Fruit fly (Drosophila melanogaster) whole organism, prepupa: ENCODE measurements around the gene Vps53.

Experiments
- Blimp-1 ChIP-seq: fragments of 200-800 bp; sonication (Bioruptor generic); optimal IDR thresholded peaks from 3 replicates; lab custom pipeline; 2017; ENCODE audit warnings: missing biosample characterization, missing genetic modification characterization, mild to moderate bottlenecking, moderate library complexity, missing genetic modification reagents
- CG10631 ChIP-seq: fragments of 200-800 bp; sonication (Bioruptor generic); optimal IDR thresholded peaks from 2 replicates; lab custom pipeline; 2016; ENCODE audit warnings: missing biosample characterization, missing genetic modification characterization
- CG11294 ChIP-seq: fragments of 200-800 bp; sonication (Bioruptor generic); IDR thresholded peaks from 2 replicates; pipeline ENCODE4 v1.3.6; 2022; ENCODE audit warnings: missing biosample characterization, missing genetic modification characterization
- CG1621 ChIP-seq: fragments of 200-800 bp; sonication (Bioruptor generic); optimal IDR thresholded peaks from 3 replicates; lab custom pipeline; 2018; ENCODE audit warnings: missing biosample characterization, mild to moderate bottlenecking, missing genetic modification characterization
- CG16779 ChIP-seq: fragments of 200-800 bp; sonication (Bioruptor generic); optimal IDR thresholded peaks from 3 replicates; lab custom pipeline; 2017; ENCODE audit warnings: missing biosample characterization, mild to moderate bottlenecking, missing genetic modification characterization
- CG3032 ChIP-seq: fragments of 200-800 bp; optimal IDR thresholded peaks from 2 replicates; lab custom pipeline; 2019; ENCODE audit warnings: missing biosample characterization, mild to moderate bottlenecking, missing genetic modification characterization, moderate library complexity
- CG31627 ChIP-seq: fragments of 200-800 bp; sonication (Bioruptor generic); optimal IDR thresholded peaks from 3 replicates; lab custom pipeline; 2016; ENCODE audit warnings: missing biosample characterization, missing genetic modification characterization
- CG32006 ChIP-seq: fragments of 200-800 bp; sonication (Bioruptor generic); optimal IDR thresholded peaks from 3 replicates; lab custom pipeline; 2017; ENCODE audit warnings: missing biosample characterization, mild to moderate bottlenecking, missing genetic modification characterization
- CG34406 ChIP-seq: fragments of 200-800 bp; sonication (Bioruptor generic); optimal IDR thresholded peaks from 3 replicates; lab custom pipeline; 2016; ENCODE audit warnings: missing biosample characterization, missing genetic modification characterization
- CG3919 ChIP-seq: fragments of 200-800 bp; sonication (Bioruptor generic); optimal IDR thresholded peaks from 3 replicates; lab custom pipeline; 2016; ENCODE audit warnings: missing biosample characterization, missing genetic modification characterization
- CG4318 ChIP-seq: fragments of 200-800 bp; sonication (Bioruptor generic); optimal IDR thresholded peaks from 3 replicates; lab custom pipeline; 2017; ENCODE audit warnings: missing biosample characterization, mild to moderate bottlenecking, missing genetic modification characterization
- CG6163 ChIP-seq: fragments of 200-800 bp; sonication (Bioruptor generic); IDR thresholded peaks from 3 replicates; pipeline ENCODE4 v1.3.6; 2022; ENCODE audit warnings: missing biosample characterization, missing genetic modification characterization
- CG6792 ChIP-seq: fragments of 200-800 bp; sonication (Bioruptor generic); optimal IDR thresholded peaks from 3 replicates; lab custom pipeline; 2016; ENCODE audit warnings: missing biosample characterization, missing genetic modification characterization
- CG6808 ChIP-seq: fragments of 200-800 bp; sonication (Bioruptor generic); optimal IDR thresholded peaks from 3 replicates; lab custom pipeline; 2017; ENCODE audit warnings: missing biosample characterization, missing genetic modification characterization, mild to moderate bottlenecking, moderate library complexity, missing genetic modification reagents
- CG6854 ChIP-seq: fragments of 200-800 bp; sonication (Bioruptor generic); optimal IDR thresholded peaks from 2 replicates; lab custom pipeline; 2017; ENCODE audit warnings: missing biosample characterization, mild to moderate bottlenecking, missing genetic modification characterization
- CG7368 ChIP-seq: fragments of 200-800 bp; sonication (Bioruptor generic); optimal IDR thresholded peaks from 3 replicates; lab custom pipeline; 2016; ENCODE audit warnings: missing biosample characterization, missing genetic modification characterization
- CG8119 ChIP-seq: fragments of 200-800 bp; sonication (Bioruptor generic); IDR thresholded peaks from 3 replicates; pipeline ENCODE4 v1.3.6; 2022; ENCODE audit warnings: missing biosample characterization, missing genetic modification characterization
- CG8319 ChIP-seq: fragments of 200-800 bp; sonication (Bioruptor generic); optimal IDR thresholded peaks from 3 replicates; lab custom pipeline; 2016; ENCODE audit warnings: missing biosample characterization, missing genetic modification characterization
- CG8632 ChIP-seq: fragments of 200-800 bp; sonication (Bioruptor generic); optimal IDR thresholded peaks from 3 replicates; lab custom pipeline; 2016; ENCODE audit warnings: missing biosample characterization, missing genetic modification characterization
- CG9139 ChIP-seq: fragments of 200-800 bp; sonication (Bioruptor generic); optimal IDR thresholded peaks from 3 replicates; lab custom pipeline; 2017; ENCODE audit warnings: missing biosample characterization, mild to moderate bottlenecking, missing genetic modification characterization
- Eip78C ChIP-seq: fragments of 200-800 bp; sonication (Bioruptor generic); peaks from one replicate; lab custom pipeline; 2016; ENCODE audit warnings: missing biosample characterization, missing genetic modification characterization
- Eip93F ChIP-seq: fragments of 200-800 bp; sonication (Bioruptor generic); optimal IDR thresholded peaks from 2 replicates; lab custom pipeline; 2016; ENCODE audit warnings: missing biosample characterization, mild to moderate bottlenecking, missing genetic modification characterization
- Ets21C ChIP-seq: fragments of 200-800 bp; sonication (Bioruptor generic); optimal IDR thresholded peaks from 3 replicates; lab custom pipeline; 2016; ENCODE audit warnings: missing biosample characterization, missing genetic modification characterization
- Gug ChIP-seq: fragments of 200-800 bp; sonication (Bioruptor generic); IDR thresholded peaks from 2 replicates; pipeline ENCODE4 v1.3.6; 2022; ENCODE audit warnings: missing biosample characterization, missing genetic modification characterization
- Hr4 ChIP-seq: fragments of 200-800 bp; sonication (Bioruptor generic); optimal IDR thresholded peaks from 3 replicates; lab custom pipeline; 2016; ENCODE audit warnings: missing biosample characterization, missing genetic modification characterization
- Lpt ChIP-seq: fragments of 200-800 bp; sonication (Bioruptor generic); optimal IDR thresholded peaks from 3 replicates; lab custom pipeline; 2016; ENCODE audit warnings: missing biosample characterization, missing genetic modification characterization
- Met ChIP-seq: fragments of 200-800 bp; sonication (Bioruptor generic); optimal IDR thresholded peaks from 3 replicates; lab custom pipeline; 2016; ENCODE audit warnings: missing biosample characterization, missing genetic modification characterization
- OdsH ChIP-seq: fragments of 200-800 bp; sonication (Bioruptor generic); optimal IDR thresholded peaks from 3 replicates; lab custom pipeline; 2016; ENCODE audit warnings: missing biosample characterization, missing genetic modification characterization
- Sox102F ChIP-seq: fragments of 200-800 bp; sonication (Bioruptor generic); optimal IDR thresholded peaks from 2 replicates; lab custom pipeline; 2016; ENCODE audit warnings: missing biosample characterization, mild to moderate bottlenecking, missing genetic modification characterization
- Sox14 ChIP-seq: fragments of 200-800 bp; sonication (Bioruptor generic); optimal IDR thresholded peaks from 3 replicates; lab custom pipeline; 2016; ENCODE audit warnings: missing biosample characterization, missing genetic modification characterization
- Sox15 ChIP-seq: fragments of 200-800 bp; sonication (Bioruptor generic); optimal IDR thresholded peaks from 3 replicates; lab custom pipeline; 2016; ENCODE audit warnings: missing biosample characterization, missing genetic modification characterization
- achi ChIP-seq: fragments of 200-800 bp; sonication (Bioruptor generic); optimal IDR thresholded peaks from 3 replicates; lab custom pipeline; 2016; ENCODE audit warnings: missing biosample characterization, missing genetic modification characterization
- acj6 ChIP-seq: fragments of 200-800 bp; sonication (Bioruptor generic); optimal IDR thresholded peaks from 3 replicates; lab custom pipeline; 2016; ENCODE audit warnings: missing biosample characterization, missing genetic modification characterization
- dsx ChIP-seq: fragments of 200-800 bp; optimal IDR thresholded peaks from 3 replicates; lab custom pipeline; 2019; ENCODE audit warnings: missing biosample characterization, mild to moderate bottlenecking, missing genetic modification characterization, moderate library complexity; ENCODE audit not compliant: poor library complexity, severe bottlenecking
- eg ChIP-seq: fragments of 200-800 bp; sonication (Bioruptor generic); IDR thresholded peaks from 3 replicates; pipeline ENCODE4 v1.3.6; 2022; ENCODE audit warnings: missing biosample characterization, missing genetic modification characterization
- esn ChIP-seq: fragments of 200-800 bp; sonication (Bioruptor generic); optimal IDR thresholded peaks from 2 replicates; lab custom pipeline; 2016; ENCODE audit warnings: missing biosample characterization, mild to moderate bottlenecking, missing genetic modification characterization, moderate library complexity
- fd85E ChIP-seq: fragments of 200-800 bp; sonication (Bioruptor generic); optimal IDR thresholded peaks from 3 replicates; lab custom pipeline; 2016; ENCODE audit warnings: missing biosample characterization, missing genetic modification characterization
- fkh ChIP-seq: fragments of 200-800 bp; sonication (Bioruptor generic); optimal IDR thresholded peaks from 3 replicates; lab custom pipeline; 2017; ENCODE audit warnings: missing biosample characterization, mild to moderate bottlenecking, missing genetic modification characterization, moderate library complexity
- net ChIP-seq: fragments of 200-800 bp; sonication (Bioruptor generic); optimal IDR thresholded peaks from 3 replicates; lab custom pipeline; 2016; ENCODE audit warnings: missing biosample characterization, missing genetic modification characterization
- pdm3 ChIP-seq: fragments of 200-800 bp; sonication (Bioruptor generic); optimal IDR thresholded peaks from 3 replicates; lab custom pipeline; 2016; ENCODE audit warnings: missing biosample characterization, missing genetic modification characterization
- salr ChIP-seq, 2 experiments: fragments of 200-800 bp; sonication (Bioruptor generic); optimal IDR thresholded peaks; 3 replicates each; lab custom pipeline; 2016 to 2018; ENCODE audit warnings: missing biosample characterization in 2 of 2, missing genetic modification characterization in 2 of 2, mild to moderate bottlenecking in 1 of 2
- spab ChIP-seq: fragments of 200-800 bp; sonication (Bioruptor generic); optimal IDR thresholded peaks from 2 replicates; lab custom pipeline; 2017; ENCODE audit warnings: missing biosample characterization, mild to moderate bottlenecking, missing genetic modification characterization, missing genetic modification reagents
- ss ChIP-seq, 2 experiments: fragments of 200-800 bp; sonication (Bioruptor generic); optimal IDR thresholded peaks; 2 replicates in 1 of 2; 3 replicates in 1 of 2; lab custom pipeline; 2017 to 2018; ENCODE audit warnings: mild to moderate bottlenecking in 2 of 2, missing biosample characterization in 2 of 2, missing genetic modification characterization in 2 of 2, moderate library complexity in 1 of 2
- svp ChIP-seq: fragments of 200-800 bp; sonication (Bioruptor generic); peaks from one replicate; lab custom pipeline; 2016; ENCODE audit warnings: missing biosample characterization, missing genetic modification characterization
- topi ChIP-seq: fragments of 200-800 bp; sonication (Bioruptor generic); optimal IDR thresholded peaks from 3 replicates; lab custom pipeline; 2016; ENCODE audit warnings: missing biosample characterization, missing genetic modification characterization
- vri ChIP-seq: fragments of 200-800 bp; sonication (Bioruptor generic); optimal IDR thresholded peaks from 3 replicates; lab custom pipeline; 2016; ENCODE audit warnings: missing biosample characterization, mild to moderate bottlenecking, missing genetic modification characterization

Vps53 gene

dm6 chr2L:4333758-4334114 is 52.1 kb downstream of the Vps53 start, which contains the start of gene Atet:
Gene Atet, plus strand, starts transcription at chr2L:4333913.
- no peak for TF ChIP-seq ss (GFP tag; optimal IDR thresholded peaks at IDR 0.05; lab: Kevin White, UChicago)
- TF ChIP-seq CG1621 (tag; lab: Kevin White, UChicago), result peak; percentile 30
- TF ChIP-seq vri (GFP tag; lab: Kevin White, UChicago), result peak; percentile 25
- peak; percentile 44 for TF ChIP-seq Lpt (GFP tag; lab: Kevin White, UChicago)
- peak; percentile 31 for TF ChIP-seq net (GFP tag; lab: Kevin White, UChicago)
- TF ChIP-seq Gug, result 0 out of 2 replicates have a peak, but pooled peaks have one; percentile 3
- TF ChIP-seq CG6163 (GFP tag; lab: Robert Waterston, UW), result no peak; the same call in 2 of the 3 replicates
- TF ChIP-seq dsx (GFP tag; lab: Kevin White, UChicago), result peak; percentile 8
- TF ChIP-seq CG6854 (GFP tag; lab: Kevin White, UChicago), result peak; percentile 52

- TF ChIP-seq esn (peak; percentile 84), achi (peak; percentile 92), CG4318 (peak; percentile 91), spab (peak; percentile 91), CG34406 (peak; percentile 88), CG6163 (GFP tag; lab: Robert Waterston, UW) (peak; percentile 95), CG8632 (GFP tag; lab: Kevin White, UChicago) (peak; percentile 86), Sox14 (GFP tag; lab: Kevin White, UChicago) (peak; percentile 96), fd85E (GFP tag; lab: Kevin White, UChicago) (peak; percentile 70), salr (GFP tag; optimal IDR thresholded peaks at IDR 0.05; lab: Kevin White, UChicago) (peak; percentile 83 to 93), CG31627 (GFP tag; lab: Kevin White, UChicago) (peak; percentile 90), CG8319 (GFP tag; lab: Kevin White, UChicago) (peak; percentile 89), CG6792 (GFP tag; lab: Kevin White, UChicago) (peak; percentile 86), CG6854 (GFP tag; lab: Kevin White, UChicago) (peak; percentile 61), svp (GFP tag; lab: Kevin White, UChicago) (peak; percentile 92), CG16779 (tag; lab: Kevin White, UChicago) (peak; percentile 92), Met (peak; percentile 86), CG7368 (GFP tag; lab: Kevin White, UChicago) (peak; percentile 88), Eip78C (GFP tag; lab: Kevin White, UChicago) (peak; percentile 98), CG32006 (GFP tag; lab: Kevin White, UChicago) (peak; percentile 97), CG9139 (GFP tag; lab: Kevin White, UChicago) (peak; percentile 90), ss (GFP tag; optimal IDR thresholded peaks at IDR 0.05; lab: Kevin White, UChicago) (peak; percentile 92 to 93), fkh (GFP tag; lab: Kevin White, UChicago) (peak; percentile 77), topi (peak; percentile 92), Eip93F (GFP tag; lab: Kevin White, UChicago) (peak; percentile 82), OdsH (GFP tag; lab: Kevin White, UChicago) (peak; percentile 90), acj6 (GFP tag; lab: Kevin White, UChicago) (peak; percentile 93), Hr4 (GFP tag; lab: Kevin White, UChicago) (peak; percentile 96), CG10631 (GFP tag; lab: Kevin White, UChicago) (peak; percentile 85), CG3032 (peak; percentile 81), Sox102F (peak; percentile 85), eg (GFP tag; lab: Robert Waterston, UW) (peak; percentile 94), vri (GFP tag; lab: Kevin White, UChicago) (peak; percentile 63), Sox15 (GFP tag; lab: Kevin White, UChicago) (peak; percentile 88), CG3919 (GFP tag; lab: Kevin White, UChicago) (peak; percentile 95), CG11294 (GFP tag; lab: Robert Waterston, UW) (peak; percentile 87), Blimp-1 (GFP tag; lab: Kevin White, UChicago) (peak; percentile 56), Ets21C (GFP tag; lab: Kevin White, UChicago) (peak; percentile 72), CG8119 (GFP tag; lab: Robert Waterston, UW) (peak; percentile 95), CG6808 (GFP tag; lab: Kevin White, UChicago) (peak; percentile 92), pdm3 (peak; percentile 89), net (GFP tag; lab: Kevin White, UChicago) (peak; percentile 96), Gug (peak; percentile 92), Lpt (GFP tag; lab: Kevin White, UChicago) (peak; percentile 93)
These were observed 52.7 kb downstream of the Vps53 start for dm6 chr2L:4332962-4333757.
